Fruit fly (Drosophila melanogaster) whole organism, pupa: Measurements from ENCODE around the gene CG17230.

Source experiments
- CG10348 ChIP-seq: fragments of 200-800 bp; sonication (Bioruptor generic); IDR thresholded peaks from 2 replicates; pipeline ENCODE4 v1.3.6; 2022; ENCODE audit warnings: missing biosample characterization, missing genetic modification characterization
- CG12605 ChIP-seq: fragments of 200-800 bp; sonication (Bioruptor generic); IDR thresholded peaks from 2 replicates; pipeline ENCODE4 v1.3.6; 2022; ENCODE audit warnings: missing biosample characterization, missing genetic modification characterization
- CG13204 ChIP-seq: fragments of 200-800 bp; sonication (Bioruptor generic); optimal IDR thresholded peaks from 2 replicates; lab custom pipeline; 2018; ENCODE audit warnings: missing biosample characterization, mild to moderate bottlenecking, missing genetic modification characterization, moderate library complexity
- CG14655 ChIP-seq: fragments of 200-800 bp; sonication (Bioruptor generic); optimal IDR thresholded peaks from 3 replicates; lab custom pipeline; 2017; ENCODE audit warnings: mild to moderate bottlenecking, missing biosample characterization, missing genetic modification reagents, missing genetic modification characterization
- CG15710 ChIP-seq: fragments of 200-800 bp; sonication (Bioruptor generic); optimal IDR thresholded peaks from 2 replicates; lab custom pipeline; 2018; ENCODE audit warnings: missing biosample characterization, mild to moderate bottlenecking, missing genetic modification characterization, moderate library complexity
- CG17806 ChIP-seq: fragments of 200-800 bp; sonication (Bioruptor generic); optimal IDR thresholded peaks from 2 replicates; lab custom pipeline; 2018; ENCODE audit warnings: missing biosample characterization, mild to moderate bottlenecking, missing genetic modification characterization, moderate library complexity
- CG32121 ChIP-seq: fragments of 200-800 bp; sonication (Bioruptor generic); IDR thresholded peaks from 2 replicates; pipeline ENCODE4 v1.3.6; 2022; ENCODE audit warnings: missing biosample characterization, missing genetic modification characterization
- CG34367 ChIP-seq: fragments of 200-800 bp; sonication (Bioruptor generic); optimal IDR thresholded peaks from 2 replicates; lab custom pipeline; 2018; ENCODE audit warnings: missing biosample characterization, mild to moderate bottlenecking, missing genetic modification characterization
- CG4496 ChIP-seq: fragments of 200-800 bp; sonication (Bioruptor generic); IDR thresholded peaks from 3 replicates; pipeline ENCODE4 v1.3.6; 2022; ENCODE audit warnings: missing biosample characterization, missing genetic modification characterization
- CG8159 ChIP-seq: fragments of 200-800 bp; sonication (Bioruptor generic); optimal IDR thresholded peaks from 3 replicates; lab custom pipeline; 2018; ENCODE audit warnings: missing biosample characterization, mild to moderate bottlenecking, missing genetic modification characterization, moderate library complexity
- CG8301 ChIP-seq: fragments of 200-800 bp; sonication (Bioruptor generic); optimal IDR thresholded peaks from 2 replicates; lab custom pipeline; 2018; ENCODE audit warnings: missing biosample characterization, mild to moderate bottlenecking, missing genetic modification characterization
- CG9948 ChIP-seq: fragments of 200-800 bp; sonication (Bioruptor generic); optimal IDR thresholded peaks from 2 replicates; lab custom pipeline; 2018; ENCODE audit warnings: missing biosample characterization, mild to moderate bottlenecking, missing genetic modification characterization, moderate library complexity
- D1 ChIP-seq: fragments of 200-800 bp; sonication (Bioruptor generic); optimal IDR thresholded peaks from 2 replicates; lab custom pipeline; 2018; ENCODE audit warnings: missing biosample characterization, mild to moderate bottlenecking, missing genetic modification characterization, moderate library complexity
- EcR ChIP-seq: fragments of 200-800 bp; sonication (Bioruptor generic); optimal IDR thresholded peaks from 3 replicates; lab custom pipeline; 2019; ENCODE audit warnings: missing biosample characterization, missing genetic modification characterization, mild to moderate bottlenecking, moderate library complexity, missing genetic modification reagents
- Ets98B ChIP-seq: fragments of 200-800 bp; sonication (Bioruptor generic); IDR thresholded peaks from 2 replicates; pipeline ENCODE4 v1.3.6; 2022; ENCODE audit warnings: missing biosample characterization, missing genetic modification characterization
- Pif1A ChIP-seq: fragments of 200-800 bp; sonication (Bioruptor generic); optimal IDR thresholded peaks from 3 replicates; lab custom pipeline; 2016; ENCODE audit warnings: missing biosample characterization, missing genetic modification characterization
- Pif1B ChIP-seq: fragments of 200-800 bp; sonication (Bioruptor generic); optimal IDR thresholded peaks from 3 replicates; lab custom pipeline; 2016; ENCODE audit warnings: missing biosample characterization, missing genetic modification characterization
- Snoo ChIP-seq: fragments of 200-800 bp; sonication (Bioruptor generic); optimal IDR thresholded peaks from 3 replicates; lab custom pipeline; 2017; ENCODE audit warnings: missing biosample characterization, mild to moderate bottlenecking, missing genetic modification characterization, inconsistent platforms
- fd96Ca ChIP-seq: fragments of 200-800 bp; sonication (Bioruptor generic); IDR thresholded peaks from 3 replicates; pipeline ENCODE4 v1.3.6; 2022; ENCODE audit warnings: missing biosample characterization, missing genetic modification characterization
- gl ChIP-seq: fragments of 200-800 bp; sonication (Bioruptor generic); optimal IDR thresholded peaks from 2 replicates; lab custom pipeline; 2018; ENCODE audit warnings: missing biosample characterization, mild to moderate bottlenecking, missing genetic modification characterization
- rn ChIP-seq: fragments of 200-800 bp; sonication (Bioruptor generic); IDR thresholded peaks from 2 replicates; pipeline ENCODE4 v1.3.6; 2022; ENCODE audit warnings: missing biosample characterization, missing genetic modification characterization

CG17230 gene

DNA sequence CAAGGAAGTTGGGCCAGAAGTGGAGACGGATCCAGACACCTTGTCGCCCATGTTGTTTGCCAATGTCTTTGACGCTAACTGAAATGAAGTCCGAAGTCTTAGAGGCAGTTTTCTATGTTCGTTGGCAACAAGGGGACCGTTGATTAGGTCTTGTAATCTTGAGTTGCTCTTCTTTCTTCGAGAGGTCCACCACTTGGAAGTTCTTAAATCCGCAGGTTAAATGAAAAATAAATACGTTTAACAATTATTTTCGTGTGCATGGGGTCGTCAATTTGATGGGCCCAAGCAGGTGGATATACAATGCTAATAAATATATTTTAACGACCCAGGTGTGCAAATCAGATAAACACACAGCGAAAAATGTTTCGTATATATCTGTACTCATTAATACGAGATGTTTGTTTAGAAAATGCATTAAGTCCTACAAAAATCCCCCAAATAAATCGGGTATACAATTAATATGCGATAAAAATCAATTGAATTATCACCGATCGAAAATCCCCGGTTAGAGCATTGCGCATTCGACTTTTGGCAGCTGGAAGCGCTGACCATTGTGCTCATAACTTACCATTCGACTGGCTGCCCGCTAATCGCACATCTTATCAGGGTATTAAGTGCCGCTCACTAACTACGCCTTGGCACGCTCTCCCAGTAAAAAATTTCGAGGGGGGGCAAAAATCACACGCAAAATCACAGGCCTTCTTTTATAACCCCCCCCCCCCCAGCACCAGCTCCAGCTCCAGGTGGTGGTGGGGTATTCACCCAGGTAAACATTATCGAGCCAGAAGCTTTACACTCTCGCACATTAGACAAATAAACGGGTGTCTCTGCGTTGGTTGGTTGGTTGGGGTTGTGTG, 23.1 kb downstream of the CG17230 start, which contains the start of gene PGRP-LB:
Gene PGRP-LB, minus strand, starts transcription at position 51 of the 857 bp plus-strand sequence.
- TF ChIP-seq fd96Ca (GFP tag; lab: Robert Waterston, UW) (no peak), Pif1A (no peak), CG34367 (no peak), CG17806 (tag; lab: Kevin White, UChicago) (no peak), CG9948 (tag; lab: Kevin White, UChicago) (no peak), EcR (no peak), gl (tag; lab: Kevin White, UChicago) (no peak), CG4496 (no peak), Ets98B (GFP tag; lab: Robert Waterston, UW) (no peak), CG14655 (GFP tag; lab: Kevin White, UChicago) (no peak), CG10348 (GFP tag; lab: Robert Waterston, UW) (no peak), CG32121 (GFP tag; lab: Robert Waterston, UW) (no peak), CG8159 (tag; lab: Kevin White, UChicago) (no peak), rn (GFP tag; lab: Robert Waterston, UW) (no peak), CG8301 (no peak), D1 (no peak), CG15710 (tag; lab: Kevin White, UChicago) (no peak)

dm6 chr3R:11467812-11468211, 30.2 kb downstream of the CG17230 start:
- no peak for TF ChIP-seq CG10348 (GFP tag; lab: Robert Waterston, UW)
- no peak for TF ChIP-seq CG13204
- no peak for TF ChIP-seq Pif1A
- no peak for TF ChIP-seq Pif1B
- no peak for TF ChIP-seq CG8159 (tag; lab: Kevin White, UChicago)
- no peak for TF ChIP-seq CG17806 (tag; lab: Kevin White, UChicago)
- TF ChIP-seq CG14655 (GFP tag; lab: Kevin White, UChicago), result no peak
- TF ChIP-seq, all 21 proteins: peak for 0

- peak; percentile 26 for TF ChIP-seq CG14655 (GFP tag; lab: Kevin White, UChicago)
- no peak for TF ChIP-seq fd96Ca (GFP tag; lab: Robert Waterston, UW)
- no peak for TF ChIP-seq Ets98B (GFP tag; lab: Robert Waterston, UW)
Observed at dm6 chr3R:11469745-11470144, 32.2 kb downstream of the CG17230 start.

- no peak for TF ChIP-seq EcR
- no peak for TF ChIP-seq Ets98B (GFP tag; lab: Robert Waterston, UW)
- no peak for TF ChIP-seq CG15710 (tag; lab: Kevin White, UChicago)
- no peak for TF ChIP-seq CG17806 (tag; lab: Kevin White, UChicago)
- TF ChIP-seq Pif1A, result no peak
- TF ChIP-seq Pif1B, result no peak
- TF ChIP-seq CG14655 (GFP tag; lab: Kevin White, UChicago), result no peak
- TF ChIP-seq fd96Ca (GFP tag; lab: Robert Waterston, UW), result no peak
- no peak for TF ChIP-seq CG34367
- no peak for TF ChIP-seq D1
- TF ChIP-seq CG9948 (tag; lab: Kevin White, UChicago), result no peak
- no peak for TF ChIP-seq CG32121 (GFP tag; lab: Robert Waterston, UW)
- no peak for TF ChIP-seq CG8301
- no peak for TF ChIP-seq CG8159 (tag; lab: Kevin White, UChicago)
- no peak for TF ChIP-seq Snoo
- TF ChIP-seq CG12605 (GFP tag; lab: Robert Waterston, UW), result no peak
- no peak for TF ChIP-seq gl (tag; lab: Kevin White, UChicago)
- TF ChIP-seq CG13204, result no peak
Observed at dm6 chr3R:11483328-11483868, 45.8 kb downstream of the CG17230 start.

DNA sequence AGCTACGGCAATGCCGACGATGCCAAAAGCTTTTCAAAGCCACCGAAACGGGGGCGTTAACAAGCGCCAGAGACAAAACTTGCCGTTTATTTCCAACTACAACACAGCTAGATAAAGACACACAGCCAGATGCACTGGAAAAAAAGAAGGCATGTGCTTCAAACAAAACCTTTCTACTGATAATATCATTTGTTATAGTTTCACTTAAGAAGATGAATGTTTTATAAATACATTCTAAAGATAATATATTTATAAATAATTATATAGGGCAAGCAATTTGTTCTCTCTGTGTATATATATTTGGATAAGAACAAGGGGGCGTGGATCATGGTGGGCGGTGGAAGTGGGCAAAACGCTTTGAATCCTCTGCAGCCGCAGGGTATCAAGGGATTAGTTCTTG, 52.7 kb downstream of the CG17230 start:
- TF ChIP-seq gl (tag; lab: Kevin White, UChicago) (no peak), Pif1A (no peak), EcR (no peak), CG32121 (GFP tag; lab: Robert Waterston, UW) (no peak), CG13204 (no peak), Ets98B (GFP tag; lab: Robert Waterston, UW) (no peak), CG10348 (GFP tag; lab: Robert Waterston, UW) (no peak), D1 (no peak), CG12605 (GFP tag; lab: Robert Waterston, UW) (no peak), CG8159 (tag; lab: Kevin White, UChicago) (no peak), CG9948 (tag; lab: Kevin White, UChicago) (no peak), CG34367 (no peak), CG14655 (GFP tag; lab: Kevin White, UChicago) (no peak), CG15710 (tag; lab: Kevin White, UChicago) (no peak), rn (GFP tag; lab: Robert Waterston, UW) (no peak), CG17806 (tag; lab: Kevin White, UChicago) (no peak)

DNA sequence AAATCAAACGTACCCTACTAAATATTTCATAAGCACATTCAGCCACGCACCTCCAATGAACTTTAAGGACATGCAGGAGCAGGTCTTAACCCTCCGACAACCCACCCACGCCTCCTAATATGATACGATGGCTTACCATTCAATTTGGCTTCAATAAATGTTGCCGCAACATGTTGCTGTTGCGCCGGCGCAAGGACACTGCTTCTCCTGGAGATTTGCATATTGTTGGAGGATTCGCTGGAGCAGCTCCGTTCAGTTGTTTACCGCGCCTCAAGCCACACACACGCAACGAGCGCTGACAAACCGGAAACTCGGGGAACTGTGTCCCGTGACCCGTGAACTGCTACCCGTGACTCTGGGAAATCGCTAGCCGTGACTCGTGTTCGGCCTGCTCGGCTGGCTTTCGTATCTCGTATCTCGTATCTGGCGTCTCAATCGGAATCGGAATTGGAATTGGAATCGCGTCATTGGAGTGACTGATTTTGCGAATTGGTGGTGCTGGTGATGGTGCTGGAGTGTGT, 62.2 kb downstream of the CG17230 start, which contains the start of gene dpr5:
Gene dpr5, plus strand, starts transcription at position 270 of the 521 bp plus-strand sequence.
- TF ChIP-seq CG15710 (tag; lab: Kevin White, UChicago), result no peak
- TF ChIP-seq CG32121 (GFP tag; lab: Robert Waterston, UW), result no peak
- TF ChIP-seq Pif1A, result no peak
- TF ChIP-seq Ets98B (GFP tag; lab: Robert Waterston, UW), result no peak
- TF ChIP-seq D1, result no peak
- no peak for TF ChIP-seq CG17806 (tag; lab: Kevin White, UChicago)
- TF ChIP-seq CG8159 (tag; lab: Kevin White, UChicago), result no peak
- TF ChIP-seq Snoo, result no peak
- TF ChIP-seq, all 21 proteins: peak for 0
